In genomic region chrX:5608472-5608871, dm6 we compare ENCODE assay signal across 4 fruit fly cellular contexts.
TF ChIP-seq lines count a peak whose summit lies in the region.

No protein-coding gene starts in this region.

- TF ChIP-seq CTCF in whole organism, embryonic (GFP tag; optimal IDR thresholded peaks at IDR 0.05; lab: Kevin White, UChicago), result no peak

TF ChIP-seq in whole organism, embryonic, 481 proteins besides CTCF, POLR2A, EP300 and RAD21:
- no peak for TF ChIP-seq CG17361 (GFP tag; IDR thresholded peaks at IDR 0.05; lab: Robert Waterston, UW)
- peak; percentile 66 for TF ChIP-seq Ets65A (GFP tag; lab: Kevin White, UChicago)
- TF ChIP-seq Dbx (GFP tag; IDR thresholded peaks at IDR 0.05; lab: Robert Waterston, UW), result no peak
- TF ChIP-seq kni (GFP tag; optimal IDR thresholded peaks at IDR 0.05; lab: Kevin White, UChicago), result no peak
- no peak for TF ChIP-seq CG16813 (GFP tag; IDR thresholded peaks at IDR 0.05; lab: Robert Waterston, UW; ENCODE audit: partially characterized antibody)
- no peak for TF ChIP-seq CG33557 (GFP tag; optimal IDR thresholded peaks at IDR 0.05; lab: Kevin White, UChicago)
- TF ChIP-seq CG3995 (GFP tag; optimal IDR thresholded peaks at IDR 0.05; lab: Kevin White, UChicago), result no peak
- no peak for TF ChIP-seq jigr1 (GFP tag; IDR thresholded peaks at IDR 0.05; lab: Robert Waterston, UW)
- no peak for TF ChIP-seq CG15011 (GFP tag; optimal IDR thresholded peaks at IDR 0.05; lab: Kevin White, UChicago)
- no peak for TF ChIP-seq Sry-β (GFP tag; optimal IDR thresholded peaks at IDR 0.05; lab: Kevin White, UChicago)
- TF ChIP-seq Drgx (GFP tag; IDR thresholded peaks at IDR 0.05; lab: Robert Waterston, UW), result peak; percentile 48
- TF ChIP-seq CG8089 (GFP tag; optimal IDR thresholded peaks at IDR 0.05; lab: Kevin White, UChicago), result no peak
- TF ChIP-seq CkIIα-i1 (GFP tag; IDR thresholded peaks at IDR 0.05; lab: Robert Waterston, UW), result no peak
- TF ChIP-seq sisA (GFP tag; IDR thresholded peaks at IDR 0.05; lab: Robert Waterston, UW), result no peak
- TF ChIP-seq oc (tag; optimal IDR thresholded peaks at IDR 0.05; lab: Kevin White, UChicago), result no peak

TF ChIP-seq in whole organism, prepupa, 60 proteins besides CTCF, POLR2A, EP300 and RAD21 (continues in another document):
- peak; percentile 63 for TF ChIP-seq CG15336 (GFP tag; IDR thresholded peaks at IDR 0.05; lab: Robert Waterston, UW)
- TF ChIP-seq CG9139 (GFP tag; optimal IDR thresholded peaks at IDR 0.05; lab: Kevin White, UChicago), result no peak
- TF ChIP-seq fd59A (GFP tag; optimal IDR thresholded peaks at IDR 0.05; lab: Kevin White, UChicago), result no peak
- TF ChIP-seq svp (GFP tag; lab: Kevin White, UChicago), result peak; percentile 89
- peak; percentile 44 for TF ChIP-seq OdsH (GFP tag; optimal IDR thresholded peaks at IDR 0.05; lab: Kevin White, UChicago)
- TF ChIP-seq CG1621 (tag; optimal IDR thresholded peaks at IDR 0.05; lab: Kevin White, UChicago), result no peak
- peak; percentile 53 for TF ChIP-seq pdm3 (GFP tag; optimal IDR thresholded peaks at IDR 0.05; lab: Kevin White, UChicago)
- TF ChIP-seq esn (GFP tag; optimal IDR thresholded peaks at IDR 0.05; lab: Kevin White, UChicago), result peak; percentile 66
- TF ChIP-seq Blimp-1 (GFP tag; optimal IDR thresholded peaks at IDR 0.05; lab: Kevin White, UChicago), result no peak
- peak; percentile 67 for TF ChIP-seq CG31627 (GFP tag; optimal IDR thresholded peaks at IDR 0.05; lab: Kevin White, UChicago)
- no peak for TF ChIP-seq CG11902 (GFP tag; optimal IDR thresholded peaks at IDR 0.05; lab: Kevin White, UChicago)
- peak; percentile 26 for TF ChIP-seq CG7368 (GFP tag; optimal IDR thresholded peaks at IDR 0.05; lab: Kevin White, UChicago)
- peak; percentile 68 for TF ChIP-seq Eip78C (GFP tag; lab: Kevin White, UChicago)
- peak; percentile 59 for TF ChIP-seq Hr4 (GFP tag; optimal IDR thresholded peaks at IDR 0.05; lab: Kevin White, UChicago)
- TF ChIP-seq Sox15 (GFP tag; optimal IDR thresholded peaks at IDR 0.05; lab: Kevin White, UChicago), result peak; percentile 30
- no peak for TF ChIP-seq CG6276 (GFP tag; optimal IDR thresholded peaks at IDR 0.05; lab: Kevin White, UChicago)
- no peak for TF ChIP-seq CG16779 (tag; optimal IDR thresholded peaks at IDR 0.05; lab: Kevin White, UChicago)
- TF ChIP-seq dac (GFP tag; optimal IDR thresholded peaks at IDR 0.05; lab: Kevin White, UChicago), result peak; percentile 53
- peak; percentile 60 for TF ChIP-seq topi (GFP tag; optimal IDR thresholded peaks at IDR 0.05; lab: Kevin White, UChicago)
- no peak for TF ChIP-seq Eip93F (GFP tag; optimal IDR thresholded peaks at IDR 0.05; lab: Kevin White, UChicago)
- no peak for TF ChIP-seq CG10631 (GFP tag; optimal IDR thresholded peaks at IDR 0.05; lab: Kevin White, UChicago)
- TF ChIP-seq acj6 (GFP tag; optimal IDR thresholded peaks at IDR 0.05; lab: Kevin White, UChicago), result peak; percentile 46
- no peak for TF ChIP-seq fkh (GFP tag; optimal IDR thresholded peaks at IDR 0.05; lab: Kevin White, UChicago)
- TF ChIP-seq fd85E (GFP tag; optimal IDR thresholded peaks at IDR 0.05; lab: Kevin White, UChicago), result no peak
- TF ChIP-seq Lpt (GFP tag; optimal IDR thresholded peaks at IDR 0.05; lab: Kevin White, UChicago), result no peak
- peak; percentile 48 for TF ChIP-seq achi (GFP tag; optimal IDR thresholded peaks at IDR 0.05; lab: Kevin White, UChicago)
- no peak for TF ChIP-seq vri (GFP tag; optimal IDR thresholded peaks at IDR 0.05; lab: Kevin White, UChicago)
- TF ChIP-seq Smox (GFP tag; optimal IDR thresholded peaks at IDR 0.05; lab: Kevin White, UChicago), result peak; percentile 60

TF ChIP-seq in whole organism, pupa, 21 proteins besides CTCF, POLR2A, EP300 and RAD21:
- TF ChIP-seq Snoo (tag; optimal IDR thresholded peaks at IDR 0.05; lab: Kevin White, UChicago) (peak; percentile 61), Pif1B (GFP tag; optimal IDR thresholded peaks at IDR 0.05; lab: Kevin White, UChicago) (no peak), CG32121 (GFP tag; IDR thresholded peaks at IDR 0.05; lab: Robert Waterston, UW) (peak; percentile 58; the same call in 1 of the 2 replicates), CG8159 (tag; optimal IDR thresholded peaks at IDR 0.05; lab: Kevin White, UChicago) (no peak), CG4496 (GFP tag; IDR thresholded peaks at IDR 0.05; lab: Robert Waterston, UW) (peak; percentile 72), Pif1A (GFP tag; optimal IDR thresholded peaks at IDR 0.05; lab: Kevin White, UChicago) (no peak), D1 (tag; optimal IDR thresholded peaks at IDR 0.05; lab: Kevin White, UChicago) (no peak), CG14655 (GFP tag; optimal IDR thresholded peaks at IDR 0.05; lab: Kevin White, UChicago) (no peak), CG9948 (tag; optimal IDR thresholded peaks at IDR 0.05; lab: Kevin White, UChicago) (no peak), fd96Ca (GFP tag; IDR thresholded peaks at IDR 0.05; lab: Robert Waterston, UW) (peak; percentile 68; the same call in 2 of the 3 replicates), CG15710 (tag; optimal IDR thresholded peaks at IDR 0.05; lab: Kevin White, UChicago) (no peak), CG34367 (tag; optimal IDR thresholded peaks at IDR 0.05; lab: Kevin White, UChicago) (no peak), CG12605 (GFP tag; IDR thresholded peaks at IDR 0.05; lab: Robert Waterston, UW) (0 out of 2 replicates have a peak, but pooled peaks have one; percentile 32), CG10348 (GFP tag; IDR thresholded peaks at IDR 0.05; lab: Robert Waterston, UW) (0 out of 2 replicates have a peak, but pooled peaks have one; percentile 40), CG13204 (GFP tag; optimal IDR thresholded peaks at IDR 0.05; lab: Kevin White, UChicago) (no peak), CG17806 (tag; optimal IDR thresholded peaks at IDR 0.05; lab: Kevin White, UChicago) (no peak), rn (GFP tag; IDR thresholded peaks at IDR 0.05; lab: Robert Waterston, UW) (no peak), gl (tag; optimal IDR thresholded peaks at IDR 0.05; lab: Kevin White, UChicago) (no peak), EcR (GFP tag; optimal IDR thresholded peaks at IDR 0.05; lab: Kevin White, UChicago) (no peak), Ets98B (GFP tag; IDR thresholded peaks at IDR 0.05; lab: Robert Waterston, UW) (peak; percentile 57; the same call in 1 of the 2 replicates), CG8301 (tag; optimal IDR thresholded peaks at IDR 0.05; lab: Kevin White, UChicago) (no peak)

TF ChIP-seq in whole organism, wandering third instar larva, 38 proteins besides CTCF, POLR2A, EP300 and RAD21:
- TF ChIP-seq dsf (GFP tag; optimal IDR thresholded peaks at IDR 0.05; lab: Kevin White, UChicago; ENCODE audit: borderline replicate concordance), result no peak
- TF ChIP-seq woc (GFP tag; optimal IDR thresholded peaks at IDR 0.05; lab: Kevin White, UChicago), result no peak
- TF ChIP-seq ey (GFP tag; optimal IDR thresholded peaks at IDR 0.05; lab: Kevin White, UChicago), result peak; percentile 52
- TF ChIP-seq foxo (GFP tag; optimal IDR thresholded peaks at IDR 0.05; lab: Kevin White, UChicago), result peak in 1 of 2 experiments; percentile 67
- TF ChIP-seq Dif (GFP tag; optimal IDR thresholded peaks at IDR 0.05; lab: Kevin White, UChicago; ENCODE audit: partially characterized antibody), result no peak
- peak; percentile 53 for TF ChIP-seq rgr (GFP tag; optimal IDR thresholded peaks at IDR 0.05; lab: Kevin White, UChicago)
- peak; percentile 51 for TF ChIP-seq OdsH (GFP tag; optimal IDR thresholded peaks at IDR 0.05; lab: Kevin White, UChicago)
- TF ChIP-seq N (GFP tag; optimal IDR thresholded peaks at IDR 0.05; lab: Kevin White, UChicago), result no peak
- no peak for TF ChIP-seq lola (GFP tag; optimal IDR thresholded peaks at IDR 0.05; lab: Kevin White, UChicago)
- TF ChIP-seq psq (GFP tag; optimal IDR thresholded peaks at IDR 0.05; lab: Kevin White, UChicago), result peak; percentile 27
- no peak for TF ChIP-seq CG32264 (GFP tag; optimal IDR thresholded peaks at IDR 0.05; lab: Kevin White, UChicago)
- no peak for TF ChIP-seq Dfd (GFP tag; optimal IDR thresholded peaks at IDR 0.05; lab: Kevin White, UChicago)
- peak; percentile 20 for TF ChIP-seq HLH106 (tag; optimal IDR thresholded peaks at IDR 0.05; lab: Kevin White, UChicago)
- TF ChIP-seq sage (GFP tag; optimal IDR thresholded peaks at IDR 0.05; lab: Kevin White, UChicago), result no peak
- TF ChIP-seq brk (GFP tag; optimal IDR thresholded peaks at IDR 0.05; lab: Kevin White, UChicago), result no peak
- no peak for TF ChIP-seq jim (GFP tag; optimal IDR thresholded peaks at IDR 0.05; lab: Kevin White, UChicago)
- TF ChIP-seq pan (optimal IDR thresholded peaks at IDR 0.05; lab: Kevin White, UChicago), result no peak
- no peak for TF ChIP-seq Vsx2 (GFP tag; optimal IDR thresholded peaks at IDR 0.05; lab: Kevin White, UChicago; ENCODE audit: partially characterized antibody)
- peak; percentile 49 for TF ChIP-seq fru (GFP tag; optimal IDR thresholded peaks at IDR 0.05; lab: Kevin White, UChicago)
- no peak for TF ChIP-seq Hr78 (GFP tag; optimal IDR thresholded peaks at IDR 0.05; lab: Kevin White, UChicago)
- no peak for TF ChIP-seq Sp1 (GFP tag; optimal IDR thresholded peaks at IDR 0.05; lab: Kevin White, UChicago)
- no peak for TF ChIP-seq dl (GFP tag; optimal IDR thresholded peaks at IDR 0.05; lab: Kevin White, UChicago; ENCODE audit: insufficient read depth in 1 of 2, partially characterized antibody in 2 of 2)
- TF ChIP-seq usp (GFP tag; optimal IDR thresholded peaks at IDR 0.05; lab: Kevin White, UChicago), result no peak
- TF ChIP-seq Rel (GFP tag; optimal IDR thresholded peaks at IDR 0.05; lab: Kevin White, UChicago), result no peak
- no peak for TF ChIP-seq Rel (tag; optimal IDR thresholded peaks at IDR 0.05; lab: Kevin White, UChicago)
- peak; percentile 22 for TF ChIP-seq h (GFP tag; optimal IDR thresholded peaks at IDR 0.05; lab: Kevin White, UChicago)
- peak; percentile 35 for TF ChIP-seq dmrt93B (GFP tag; optimal IDR thresholded peaks at IDR 0.05; lab: Kevin White, UChicago)

Comparison
In these comparisons a context has a peak if more than half of its experiments do, and no peak if none do; other contexts are left out.
1. Of the 7 proteins assayed by ChIP-seq in both whole organism, embryonic and whole organism, prepupa: peak only in whole organism, embryonic: none; only in whole organism, prepupa: Gug, Hr39 and Sox102F; in both: none; in neither: 4.